Worm (Caenorhabditis elegans): Measurements from ENCODE around the gene F54H12.4.
A peak's percentile ranks its signal among the peaks of the same experiment; 100 is the strongest.

Gene F54H12.4

ce11 chrIII:8001557-8001956, 39.0 kb upstream of the F54H12.4 start:
- TF ChIP-seq dsc-1 (tag; optimal IDR thresholded peaks at IDR 0.05) (peak; percentile 97), ceh-8 (GFP tag; optimal IDR thresholded peaks at IDR 0.05) (no peak), lsy-2 (tag; optimal IDR thresholded peaks at IDR 0.05) (no peak), snpc-4 (tag; optimal IDR thresholded peaks at IDR 0.05) (no peak)

- TF ChIP-seq dpl-1 (GFP tag; optimal IDR thresholded peaks at IDR 0.05) (no peak), jun-1 (tag; optimal IDR thresholded peaks at IDR 0.05) (no peak), ets-5 (GFP tag; IDR thresholded peaks at IDR 0.05) (no peak)
Measured at ce11 chrIII:7997447-7998046, 35.0 kb upstream of the F54H12.4 start.

- TF ChIP-seq dsc-1 (tag; optimal IDR thresholded peaks at IDR 0.05) (peak; percentile 43), unc-98 (GFP tag; IDR thresholded peaks at IDR 0.05) (no peak)
Measured at ce11 chrIII:7996353-7996752, 33.8 kb upstream of the F54H12.4 start, which contains the start of gene npr-17. Gene npr-17 (minus strand): TSS chrIII:7996453.

- TF ChIP-seq swsn-7 (tag; optimal IDR thresholded peaks at IDR 0.05) = no peak
- no peak for TF ChIP-seq dsc-1 (tag; optimal IDR thresholded peaks at IDR 0.05)
- TF ChIP-seq fkh-10 (GFP tag; optimal IDR thresholded peaks at IDR 0.05) = no peak
Measured at ce11 chrIII:7986585-7987171, 24.1 kb upstream of the F54H12.4 start, which contains the start of gene hrpk-2. Gene hrpk-2 (plus strand): TSS chrIII:7987121.

ce11 chrIII:7981938-7982337, 19.4 kb upstream of the F54H12.4 start:
- no peak for TF ChIP-seq nhr-90 (tag; optimal IDR thresholded peaks at IDR 0.05; ENCODE audit: poor library complexity)
- TF ChIP-seq aly-2 (tag; optimal IDR thresholded peaks at IDR 0.05) = no peak
- no peak for TF ChIP-seq mep-1 (tag; optimal IDR thresholded peaks at IDR 0.05)
- no peak for TF ChIP-seq ceh-88 (GFP tag; IDR thresholded peaks at IDR 0.05)
- no peak for TF ChIP-seq nhr-11 (tag; optimal IDR thresholded peaks at IDR 0.05)
- TF ChIP-seq nhr-12 (tag; optimal IDR thresholded peaks at IDR 0.05) = no peak
- TF ChIP-seq tlp-1 (tag; optimal IDR thresholded peaks at IDR 0.05) = no peak
- no peak for TF ChIP-seq ceh-8 (GFP tag; optimal IDR thresholded peaks at IDR 0.05)
- no peak for TF ChIP-seq mab-9 (GFP tag; IDR thresholded peaks at IDR 0.05)
- TF ChIP-seq F16B12.6 (tag; optimal IDR thresholded peaks at IDR 0.05) = no peak
- no peak for TF ChIP-seq dpl-1 (GFP tag; optimal IDR thresholded peaks at IDR 0.05)
- no peak for TF ChIP-seq fos-1 (tag; optimal IDR thresholded peaks at IDR 0.05)
- no peak for TF ChIP-seq ets-5 (GFP tag; IDR thresholded peaks at IDR 0.05)
- no peak for TF ChIP-seq ces-1 (GFP tag; optimal IDR thresholded peaks at IDR 0.05)
- TF ChIP-seq C16A3.4 (tag; optimal IDR thresholded peaks at IDR 0.05) = no peak
- no peak for TF ChIP-seq nhr-237 (tag; optimal IDR thresholded peaks at IDR 0.05)
- no peak for TF ChIP-seq ztf-11 (tag; optimal IDR thresholded peaks at IDR 0.05)
- TF ChIP-seq nhr-77 (tag; optimal IDR thresholded peaks at IDR 0.05) = no peak

ce11 chrIII:7981233-7981632, 18.7 kb upstream of the F54H12.4 start:
- no peak for TF ChIP-seq ztf-4 (tag; optimal IDR thresholded peaks at IDR 0.05)
- TF ChIP-seq rnt-1 (tag; optimal IDR thresholded peaks at IDR 0.05) = no peak
- no peak for TF ChIP-seq grh-1 (GFP tag; IDR thresholded peaks at IDR 0.05)

ce11 chrIII:7979659-7980058, 17.1 kb upstream of the F54H12.4 start, which contains the start of gene clp-1:
Gene clp-1 (plus strand): TSS chrIII:7979959.
- TF ChIP-seq lin-14 (GFP tag; optimal IDR thresholded peaks at IDR 0.05) (peak; percentile 44), nhr-85 (tag) (peak; percentile 11), grh-1 (GFP tag; IDR thresholded peaks at IDR 0.05) (no peak)
